Fruit fly (Drosophila melanogaster) whole organism, embryonic: ENCODE results near the gene CG14655.

ENCODE experiments used
- ATbp ChIP-seq: fragments of 200-800 bp; sonication (Bioruptor generic); optimal IDR thresholded peaks from 2 replicates; lab custom pipeline; 2017; ENCODE audit warnings: missing biosample characterization, mild to moderate bottlenecking, missing genetic modification characterization, missing genetic modification reagents
- Aef1 ChIP-seq: fragments of 200-800 bp; sonication (Bioruptor generic); IDR thresholded peaks from 3 replicates; pipeline ENCODE4 v1.3.6; 2022; ENCODE audit warnings: missing biosample characterization, missing genetic modification characterization
- Atf3 ChIP-seq: fragments of 200-800 bp; sonication (Bioruptor generic); optimal IDR thresholded peaks from 3 replicates; lab custom pipeline; 2016; ENCODE audit warnings: missing biosample characterization, missing genetic modification characterization
- B-H2 ChIP-seq: fragments of 200-800 bp; sonication (Bioruptor generic); optimal IDR thresholded peaks from 2 replicates; lab custom pipeline; 2018; ENCODE audit warnings: missing biosample characterization, mild to moderate bottlenecking, missing genetic modification characterization
- CG10366 ChIP-seq: fragments of 200-800 bp; sonication (Bioruptor generic); IDR thresholded peaks from 2 replicates; pipeline ENCODE4 v1.3.6; 2022; ENCODE audit warnings: missing biosample characterization, missing genetic modification characterization
- CG10565 ChIP-seq: fragments of 200-800 bp; sonication (Bioruptor generic); optimal IDR thresholded peaks from 3 replicates; lab custom pipeline; 2016; ENCODE audit warnings: missing biosample characterization, mild to moderate bottlenecking, missing genetic modification characterization
- CG11560 ChIP-seq: fragments of 200-800 bp; sonication (Bioruptor generic); IDR thresholded peaks from 3 replicates; pipeline ENCODE4 v1.3.6; 2022; ENCODE audit warnings: missing biosample characterization, missing genetic modification characterization
- CG13894 ChIP-seq: fragments of 200-800 bp; sonication (Bioruptor generic); optimal IDR thresholded peaks from 3 replicates; lab custom pipeline; 2018; ENCODE audit warnings: missing biosample characterization, mild to moderate bottlenecking, missing genetic modification characterization, moderate library complexity
- CG14965 ChIP-seq: fragments of 200-800 bp; sonication (Bioruptor generic); optimal IDR thresholded peaks from 2 replicates; lab custom pipeline; 2016; ENCODE audit warnings: missing biosample characterization, missing genetic modification characterization, borderline replicate concordance
- CG15011 ChIP-seq: fragments of 200-800 bp; sonication (Bioruptor generic); optimal IDR thresholded peaks from 3 replicates; lab custom pipeline; 2018; ENCODE audit warnings: missing biosample characterization, mild to moderate bottlenecking, missing genetic modification characterization
- CG17359 ChIP-seq: fragments of 200-800 bp; sonication (Bioruptor generic); optimal IDR thresholded peaks from 3 replicates; lab custom pipeline; 2018; ENCODE audit warnings: missing biosample characterization, mild to moderate bottlenecking, missing genetic modification characterization, moderate library complexity
- CG2875 ChIP-seq: fragments of 200-800 bp; sonication (Bioruptor generic); optimal IDR thresholded peaks from 2 replicates; lab custom pipeline; 2017; ENCODE audit warnings: missing biosample characterization, mild to moderate bottlenecking, missing genetic modification characterization, missing genetic modification reagents
- CG31365 ChIP-seq: fragments of 200-800 bp; sonication (Bioruptor generic); optimal IDR thresholded peaks from 2 replicates; lab custom pipeline; 2018; ENCODE audit warnings: missing biosample characterization, mild to moderate bottlenecking, missing genetic modification characterization
- CG34422 ChIP-seq: fragments of 200-800 bp; sonication (Bioruptor generic); IDR thresholded peaks from 3 replicates; pipeline ENCODE4 v1.3.6; 2022; ENCODE audit warnings: missing biosample characterization, missing genetic modification characterization
- CG3847 ChIP-seq: fragments of 200-800 bp; sonication (Bioruptor generic); IDR thresholded peaks from 2 replicates; pipeline ENCODE4 v1.3.6; 2022; ENCODE audit warnings: missing biosample characterization, missing genetic modification characterization
- CG3995 ChIP-seq: fragments of 200-800 bp; sonication (Bioruptor generic); optimal IDR thresholded peaks from 3 replicates; lab custom pipeline; 2016; ENCODE audit warnings: missing biosample characterization, missing genetic modification characterization
- CG6254 ChIP-seq: fragments of 200-800 bp; sonication (Bioruptor generic); optimal IDR thresholded peaks from 3 replicates; lab custom pipeline; 2017; ENCODE audit warnings: mild to moderate bottlenecking, missing biosample characterization, missing genetic modification reagents, missing genetic modification characterization
- CG9876 ChIP-seq: fragments of 200-800 bp; sonication (Bioruptor generic); optimal IDR thresholded peaks from 2 replicates; lab custom pipeline; 2016; ENCODE audit warnings: missing biosample characterization, missing genetic modification characterization
- CG9932 ChIP-seq: fragments of 200-800 bp; sonication (Bioruptor generic); IDR thresholded peaks from 2 replicates; pipeline ENCODE4 v1.3.6; 2022; ENCODE audit warnings: missing biosample characterization, missing genetic modification characterization
- Camta ChIP-seq: fragments of 200-800 bp; sonication (Bioruptor generic); optimal IDR thresholded peaks from 2 replicates; lab custom pipeline; 2016; ENCODE audit warnings: missing biosample characterization, missing genetic modification characterization
- Chrac-16 ChIP-seq: fragments of 200-800 bp; sonication (Bioruptor generic); optimal IDR thresholded peaks from 3 replicates; lab custom pipeline; 2016; ENCODE audit warnings: missing biosample characterization, missing genetic modification characterization
- Dp ChIP-seq: fragments of 200-800 bp; sonication (Bioruptor generic); optimal IDR thresholded peaks from 2 replicates; lab custom pipeline; 2018; ENCODE audit warnings: missing biosample characterization, mild to moderate bottlenecking, missing genetic modification characterization, moderate library complexity
- Drgx ChIP-seq: fragments of 200-800 bp; sonication (Bioruptor generic); IDR thresholded peaks from 2 replicates; pipeline ENCODE4 v1.3.6; 2022; ENCODE audit warnings: missing biosample characterization, missing genetic modification characterization
- ERR ChIP-seq: fragments of 200-800 bp; sonication (Bioruptor generic); optimal IDR thresholded peaks from 2 replicates; lab custom pipeline; 2016; ENCODE audit warnings: missing biosample characterization, missing genetic modification characterization
- Fer1 ChIP-seq: fragments of 200-800 bp; sonication (Bioruptor generic); optimal IDR thresholded peaks from 2 replicates; lab custom pipeline; 2017; ENCODE audit warnings: missing biosample characterization, mild to moderate bottlenecking, missing genetic modification characterization
- Fer2 ChIP-seq: fragments of 200-800 bp; sonication (Bioruptor generic); optimal IDR thresholded peaks from 2 replicates; lab custom pipeline; 2018; ENCODE audit warnings: missing biosample characterization, mild to moderate bottlenecking, missing genetic modification characterization, moderate library complexity
- Gsc ChIP-seq: fragments of 200-800 bp; sonication (Bioruptor generic); IDR thresholded peaks from 2 replicates; pipeline ENCODE4 v1.3.6; 2022; ENCODE audit warnings: missing biosample characterization, missing genetic modification characterization
- HLHmδ ChIP-seq: fragments of 200-800 bp; sonication (Bioruptor generic); optimal IDR thresholded peaks from 2 replicates; lab custom pipeline; 2018; ENCODE audit warnings: missing biosample characterization, mild to moderate bottlenecking, missing genetic modification characterization, moderate library complexity
- Hsf ChIP-seq: fragments of 200-800 bp; sonication (Bioruptor generic); optimal IDR thresholded peaks from 3 replicates; lab custom pipeline; 2016; ENCODE audit warnings: missing biosample characterization, missing genetic modification characterization
- Med ChIP-seq: fragments of 200-800 bp; sonication (Bioruptor generic); peaks from one replicate; lab custom pipeline; 2016; ENCODE audit warnings: missing biosample characterization, missing genetic modification characterization, mild to moderate bottlenecking, inconsistent platforms, moderate library complexity
- Optix ChIP-seq: fragments of 200-800 bp; sonication (Bioruptor generic); IDR thresholded peaks from 3 replicates; pipeline ENCODE4 v1.3.6; 2022; ENCODE audit warnings: missing biosample characterization, missing genetic modification characterization
- ac ChIP-seq: fragments of 200-800 bp; sonication (Bioruptor generic); optimal IDR thresholded peaks from 3 replicates; lab custom pipeline; 2017; ENCODE audit warnings: missing biosample characterization, mild to moderate bottlenecking, missing genetic modification characterization
- bsh ChIP-seq, 2 experiments: fragments of 200-800 bp; sonication (Bioruptor generic); optimal IDR thresholded peaks; 2 replicates each; lab custom pipeline; 2017 to 2018; ENCODE audit warnings: mild to moderate bottlenecking in 2 of 2, missing biosample characterization in 2 of 2, missing genetic modification characterization in 2 of 2, moderate library complexity in 1 of 2
- crp ChIP-seq, 2 experiments: fragments of 200-800 bp; sonication (Bioruptor generic); optimal IDR thresholded peaks; 2 replicates in 1 of 2; 3 replicates in 1 of 2; lab custom pipeline; 2017; ENCODE audit warnings: missing biosample characterization in 2 of 2, missing genetic modification characterization in 2 of 2, mild to moderate bottlenecking in 1 of 2, moderate library complexity in 1 of 2
- da ChIP-seq: fragments of 200-800 bp; sonication (Bioruptor generic); optimal IDR thresholded peaks from 2 replicates; lab custom pipeline; 2016; ENCODE audit warnings: missing biosample characterization, missing genetic modification characterization
- disco-r ChIP-seq: fragments of 200-800 bp; sonication (Bioruptor generic); optimal IDR thresholded peaks from 2 replicates; lab custom pipeline; 2016; ENCODE audit warnings: missing biosample characterization, missing genetic modification characterization
- emc ChIP-seq: fragments of 200-800 bp; sonication (Bioruptor generic); optimal IDR thresholded peaks from 2 replicates; lab custom pipeline; 2016; ENCODE audit warnings: missing biosample characterization, missing genetic modification characterization
- her ChIP-seq: fragments of 200-800 bp; sonication (Bioruptor generic); optimal IDR thresholded peaks from 2 replicates; lab custom pipeline; 2016; ENCODE audit warnings: missing biosample characterization, missing genetic modification characterization
- insv ChIP-seq, 2 experiments: fragments of 200-800 bp; sonication (Bioruptor generic); optimal IDR thresholded peaks; 3 replicates each; lab custom pipeline; 2016 to 2018; ENCODE audit warnings: missing biosample characterization in 2 of 2, missing genetic modification characterization in 2 of 2
- kah ChIP-seq: fragments of 200-800 bp; sonication (Bioruptor generic); optimal IDR thresholded peaks from 2 replicates; lab custom pipeline; 2018; ENCODE audit warnings: missing biosample characterization, mild to moderate bottlenecking, missing genetic modification characterization
- lola ChIP-seq, 3 experiments: fragments of >200 bp in 2 of 3; fragments of 200-800 bp in 1 of 3; sonication (Bioruptor generic) in 1 of 3; optimal IDR thresholded peaks; 2 replicates each; lab custom pipeline; 2017 to 2019; ENCODE audit warnings: missing biosample characterization in 3 of 3, missing genetic modification characterization in 3 of 3, mild to moderate bottlenecking in 1 of 3, moderate library complexity in 1 of 3
- mam ChIP-seq: fragments of 200-800 bp; sonication (Bioruptor generic); optimal IDR thresholded peaks from 3 replicates; lab custom pipeline; 2016; ENCODE audit warnings: missing biosample characterization, missing genetic modification characterization
- nau ChIP-seq: fragments of 200-800 bp; sonication (Bioruptor generic); optimal IDR thresholded peaks from 3 replicates; lab custom pipeline; 2017; ENCODE audit warnings: missing biosample characterization, mild to moderate bottlenecking, missing genetic modification characterization, missing genetic modification reagents
- pita ChIP-seq: fragments of 200-800 bp; sonication (Bioruptor generic); optimal IDR thresholded peaks from 2 replicates; lab custom pipeline; 2017; ENCODE audit warnings: missing biosample characterization, mild to moderate bottlenecking, missing genetic modification characterization
- pros ChIP-seq: fragments of 200-800 bp; sonication (Bioruptor generic); optimal IDR thresholded peaks from 3 replicates; lab custom pipeline; 2019; ENCODE audit warnings: missing biosample characterization, mild to moderate bottlenecking, missing genetic modification characterization, moderate library complexity
- pum ChIP-seq: fragments of 200-800 bp; sonication (Bioruptor generic); optimal IDR thresholded peaks from 2 replicates; lab custom pipeline; 2016; ENCODE audit warnings: missing biosample characterization, missing genetic modification characterization
- ranshi ChIP-seq: fragments of 200-800 bp; sonication (Bioruptor generic); IDR thresholded peaks from 2 replicates; pipeline ENCODE4 v1.3.6; 2022; ENCODE audit warnings: missing biosample characterization, missing genetic modification characterization
- seq ChIP-seq: fragments of 200-800 bp; sonication (Bioruptor generic); IDR thresholded peaks from 2 replicates; pipeline ENCODE4 v1.3.6; 2022; ENCODE audit warnings: missing biosample characterization, missing genetic modification characterization
- ssp ChIP-seq: fragments of 200-800 bp; sonication (Bioruptor generic); IDR thresholded peaks from 2 replicates; pipeline ENCODE4 v1.3.6; 2022; ENCODE audit warnings: missing biosample characterization, missing genetic modification characterization
- stc ChIP-seq: fragments of 200-800 bp; sonication (Bioruptor generic); IDR thresholded peaks from 2 replicates; pipeline ENCODE4 v1.3.6; 2022; ENCODE audit warnings: missing biosample characterization, missing genetic modification characterization
- unc-4 ChIP-seq: fragments of 200-800 bp; sonication (Bioruptor generic); IDR thresholded peaks from 2 replicates; pipeline ENCODE4 v1.3.6; 2022; ENCODE audit warnings: missing biosample characterization, missing genetic modification characterization; ENCODE audit not compliant: partially characterized antibody

The CG14655 gene

DNA sequence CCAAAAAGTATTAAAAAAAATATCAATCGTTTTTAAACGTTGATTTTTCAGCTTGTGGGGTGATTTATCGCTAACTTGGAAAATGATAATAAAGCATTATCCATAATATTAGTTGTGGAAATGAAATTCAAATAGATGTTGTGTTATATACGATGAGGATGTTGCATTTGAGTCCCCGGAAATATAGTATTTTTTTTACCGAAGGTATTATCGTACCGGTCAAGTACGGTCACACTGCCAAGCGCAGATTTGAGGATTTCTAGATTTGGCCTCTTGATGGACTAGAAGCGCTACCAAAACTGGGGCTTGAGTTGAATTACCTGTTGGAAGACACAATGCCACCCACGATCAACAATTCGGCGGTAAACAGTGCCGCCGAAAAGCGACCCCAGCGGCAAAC is 4.7 kb downstream of the CG14655 start (continued):
- TF ChIP-seq crp (GFP tag; optimal IDR thresholded peaks at IDR 0.05; lab: Kevin White, UChicago) (no peak), CG13894 (tag; lab: Kevin White, UChicago) (no peak), Gsc (GFP tag; lab: Robert Waterston, UW) (no peak), pita (GFP tag; lab: Kevin White, UChicago) (no peak), CG34422 (GFP tag; lab: Robert Waterston, UW) (peak; percentile 80), da (no peak), CG31365 (tag; lab: Kevin White, UChicago) (no peak), disco-r (GFP tag; lab: Kevin White, UChicago) (no peak), Fer2 (tag; lab: Kevin White, UChicago) (peak; percentile 32), CG9876 (GFP tag; lab: Kevin White, UChicago) (peak; percentile 2), stc (no peak), insv (GFP tag; optimal IDR thresholded peaks at IDR 0.05; lab: Kevin White, UChicago) (peak in 1 of 2 experiments; percentile 12), CG11560 (tag; lab: Robert Waterston, UW) (no peak), lola (GFP tag; optimal IDR thresholded peaks at IDR 0.05; lab: Kevin White, UChicago) (no peak), ERR (GFP tag; lab: Kevin White, UChicago) (peak; percentile 7), pum (GFP tag; lab: Kevin White, UChicago) (peak; percentile 43), Drgx (GFP tag; lab: Robert Waterston, UW) (no peak), Dp (GFP tag; lab: Kevin White, UChicago) (peak; percentile 42), emc (GFP tag; lab: Kevin White, UChicago) (no peak), nau (no peak), CG15011 (GFP tag; lab: Kevin White, UChicago) (no peak), pros (GFP tag; lab: Kevin White, UChicago) (no peak), Aef1 (GFP tag; lab: Robert Waterston, UW) (no peak), Optix (no peak), Chrac-16 (peak; percentile 32), CG10366 (GFP tag; lab: Robert Waterston, UW) (peak; percentile 22; the same call in 1 of the 2 replicates), CG10565 (no peak), CG6254 (no peak), seq (GFP tag; lab: Robert Waterston, UW) (no peak), CG14965 (GFP tag; lab: Kevin White, UChicago) (no peak), ssp (GFP tag; lab: Robert Waterston, UW) (peak; percentile 96), mam (GFP tag; lab: Kevin White, UChicago) (peak; percentile 24), unc-4 (GFP tag; lab: Robert Waterston, UW) (no peak), Med (GFP tag; lab: Kevin White, UChicago) (peak; percentile 80), CG3847 (GFP tag; lab: Robert Waterston, UW) (0 out of 2 replicates have a peak, but pooled peaks have one; percentile 29), CG17359 (tag; lab: Kevin White, UChicago) (peak; percentile 54), ac (GFP tag; lab: Kevin White, UChicago) (no peak), CG2875 (GFP tag; lab: Kevin White, UChicago) (no peak), kah (no peak), Hsf (peak; percentile 54), ranshi (GFP tag; lab: Robert Waterston, UW) (0 out of 2 replicates have a peak, but pooled peaks have one; percentile 28), HLHmδ (no peak), Atf3 (no peak), ATbp (GFP tag; lab: Kevin White, UChicago) (no peak), her (peak; percentile 98), Fer1 (peak; percentile 30), Camta (GFP tag; lab: Kevin White, UChicago) (peak; percentile 33), B-H2 (GFP tag; lab: Kevin White, UChicago) (no peak), CG3995 (peak; percentile 34), CG9932 (GFP tag; lab: Robert Waterston, UW) (peak; percentile 43), bsh (GFP tag; optimal IDR thresholded peaks at IDR 0.05; lab: Kevin White, UChicago) (no peak)
